In genomic region chrIV:7084632-7085160, ce11 we compare ENCODE assay signal across 3 worm cellular contexts.
TF ChIP-seq lines count a peak whose summit lies in the region.

Gene rps-4 (minus strand): TSS chrIV:7084682.

TF ChIP-seq in whole organism, L1 larva, 84 proteins besides CTCF, POLR2A, EP300 and RAD21 (continued from another document and continues in another):
- TF ChIP-seq F16B12.6 (tag; optimal IDR thresholded peaks at IDR 0.05; lab: Kevin White, UChicago) (peak; percentile 65), pqm-1 (tag; optimal IDR thresholded peaks at IDR 0.05; lab: Kevin White, UChicago) (no peak), rnt-1 (tag; optimal IDR thresholded peaks at IDR 0.05; lab: Kevin White, UChicago) (peak; percentile 94), ceh-90 (tag; optimal IDR thresholded peaks at IDR 0.05; lab: Kevin White, UChicago) (peak; percentile 58), fos-1 (tag; optimal IDR thresholded peaks at IDR 0.05; lab: Kevin White, UChicago) (peak; percentile 61), snu-23 (GFP tag; optimal IDR thresholded peaks at IDR 0.05; lab: Kevin White, UChicago) (peak; percentile 95), aly-2 (tag; optimal IDR thresholded peaks at IDR 0.05; lab: Kevin White, UChicago) (peak; percentile 23), nhr-71 (tag; optimal IDR thresholded peaks at IDR 0.05; lab: Kevin White, UChicago) (peak; percentile 95), nhr-20 (tag; optimal IDR thresholded peaks at IDR 0.05; lab: Kevin White, UChicago) (peak; percentile 93), sox-4 (tag; optimal IDR thresholded peaks at IDR 0.05; lab: Kevin White, UChicago) (peak; percentile 70), zip-4 (GFP tag; optimal IDR thresholded peaks at IDR 0.05; lab: Kevin White, UChicago) (peak; percentile 45), ama-1 (optimal IDR thresholded peaks at IDR 0.05; lab: Kevin White, UChicago) (peak; percentile 19), nhr-237 (tag; optimal IDR thresholded peaks at IDR 0.05; lab: Kevin White, UChicago) (peak; percentile 71), nhr-85 (tag; lab: Kevin White, UChicago) (peak; percentile 90), nhr-28 (tag; optimal IDR thresholded peaks at IDR 0.05; lab: Kevin White, UChicago) (no peak), ceh-63 (GFP tag; optimal IDR thresholded peaks at IDR 0.05; lab: Kevin White, UChicago) (no peak), pag-3 (tag; optimal IDR thresholded peaks at IDR 0.05; lab: Kevin White, UChicago; ENCODE audit: borderline replicate concordance, insufficient read depth) (no peak), nhr-11 (tag; optimal IDR thresholded peaks at IDR 0.05; lab: Kevin White, UChicago) (peak; percentile 65), mab-9 (GFP tag; IDR thresholded peaks at IDR 0.05; lab: Robert Waterston, UW) (no peak), C16A3.4 (tag; optimal IDR thresholded peaks at IDR 0.05; lab: Kevin White, UChicago) (peak; percentile 95), lin-39 (tag; optimal IDR thresholded peaks at IDR 0.05; lab: Kevin White, UChicago) (peak; percentile 59), skn-1 (tag; optimal IDR thresholded peaks at IDR 0.05; lab: Kevin White, UChicago) (peak; percentile 92), lsy-2 (tag; optimal IDR thresholded peaks at IDR 0.05; lab: Kevin White, UChicago) (peak; percentile 91 to 95), ces-1 (GFP tag; optimal IDR thresholded peaks at IDR 0.05; lab: Kevin White, UChicago) (no peak), unc-130 (tag; optimal IDR thresholded peaks at IDR 0.05; lab: Kevin White, UChicago) (peak; percentile 81), swsn-7 (tag; optimal IDR thresholded peaks at IDR 0.05; lab: Kevin White, UChicago) (peak; percentile 91), irx-1 (tag; optimal IDR thresholded peaks at IDR 0.05; lab: Kevin White, UChicago) (peak; percentile 78), lin-13 (GFP tag; optimal IDR thresholded peaks at IDR 0.05; lab: Kevin White, UChicago) (peak; percentile 86), vab-15 (tag; optimal IDR thresholded peaks at IDR 0.05; lab: Kevin White, UChicago) (no peak), ceh-88 (GFP tag; IDR thresholded peaks at IDR 0.05; lab: Robert Waterston, UW) (peak; percentile 77), nhr-76 (tag; optimal IDR thresholded peaks at IDR 0.05; lab: Kevin White, UChicago) (no peak), zag-1 (tag; optimal IDR thresholded peaks at IDR 0.05; lab: Kevin White, UChicago) (no peak), efl-3 (GFP tag; optimal IDR thresholded peaks at IDR 0.05; lab: Kevin White, UChicago) (no peak), lin-14 (GFP tag; optimal IDR thresholded peaks at IDR 0.05; lab: Kevin White, UChicago) (peak; percentile 96), isw-1 (GFP tag; IDR thresholded peaks at IDR 0.05; lab: Robert Waterston, UW) (peak; percentile 90), C04F5.9 (tag; optimal IDR thresholded peaks at IDR 0.05; lab: Kevin White, UChicago) (peak; percentile 62), fkh-10 (GFP tag; optimal IDR thresholded peaks at IDR 0.05; lab: Kevin White, UChicago) (peak; percentile 66), lir-3 (tag; optimal IDR thresholded peaks at IDR 0.05; lab: Kevin White, UChicago; ENCODE audit: poor library complexity) (peak; percentile 74), ceh-82 (tag; optimal IDR thresholded peaks at IDR 0.05; lab: Kevin White, UChicago) (peak; percentile 74 to 95 (median 74)), grh-1 (GFP tag; IDR thresholded peaks at IDR 0.05; lab: Robert Waterston, UW) (peak; percentile 80), C34B4.2 (tag; optimal IDR thresholded peaks at IDR 0.05; lab: Kevin White, UChicago) (no peak), hlh-17 (GFP tag; optimal IDR thresholded peaks at IDR 0.05; lab: Kevin White, UChicago; ENCODE audit: borderline replicate concordance) (no peak), unc-30 (tag; optimal IDR thresholded peaks at IDR 0.05; lab: Kevin White, UChicago) (no peak), fkh-4 (tag; optimal IDR thresholded peaks at IDR 0.05; lab: Kevin White, UChicago; ENCODE audit: borderline replicate concordance) (peak; percentile 26)

TF ChIP-seq in whole organism, L3 larva, 47 proteins besides CTCF, POLR2A, EP300 and RAD21 (continued from another document):
- TF ChIP-seq lin-15B (tag; optimal IDR thresholded peaks at IDR 0.05; lab: Kevin White, UChicago), result peak; percentile 100
- no peak for TF ChIP-seq nhr-12 (tag; optimal IDR thresholded peaks at IDR 0.05; lab: Kevin White, UChicago)
- no peak for TF ChIP-seq ceh-16 (tag; optimal IDR thresholded peaks at IDR 0.05; lab: Kevin White, UChicago)
- TF ChIP-seq egl-5 (tag; optimal IDR thresholded peaks at IDR 0.05; lab: Kevin White, UChicago), result peak; percentile 47
- TF ChIP-seq lsy-12 (tag; optimal IDR thresholded peaks at IDR 0.05; lab: Kevin White, UChicago), result peak; percentile 77
- no peak for TF ChIP-seq ztf-4 (tag; optimal IDR thresholded peaks at IDR 0.05; lab: Kevin White, UChicago)
- TF ChIP-seq hmg-11 (tag; optimal IDR thresholded peaks at IDR 0.05; lab: Kevin White, UChicago), result peak; percentile 85
- TF ChIP-seq elt-3 (tag; optimal IDR thresholded peaks at IDR 0.05; lab: Kevin White, UChicago), result no peak
- TF ChIP-seq ztf-11 (tag; optimal IDR thresholded peaks at IDR 0.05; lab: Kevin White, UChicago), result no peak
- TF ChIP-seq zag-1 (tag; optimal IDR thresholded peaks at IDR 0.05; lab: Kevin White, UChicago), result no peak
- no peak for TF ChIP-seq ceh-9 (tag; optimal IDR thresholded peaks at IDR 0.05; lab: Kevin White, UChicago)
- peak; percentile 46 for TF ChIP-seq tbx-2 (tag; optimal IDR thresholded peaks at IDR 0.05; lab: Kevin White, UChicago)
- TF ChIP-seq ceh-82 (tag; optimal IDR thresholded peaks at IDR 0.05; lab: Kevin White, UChicago), result peak; percentile 22
- TF ChIP-seq elt-2 (tag; optimal IDR thresholded peaks at IDR 0.05; lab: Kevin White, UChicago), result peak; percentile 81
- TF ChIP-seq aly-2 (tag; optimal IDR thresholded peaks at IDR 0.05; lab: Kevin White, UChicago), result no peak
- TF ChIP-seq jun-1 (tag; optimal IDR thresholded peaks at IDR 0.05; lab: Kevin White, UChicago), result peak; percentile 78
- TF ChIP-seq unc-62 (GFP tag; optimal IDR thresholded peaks at IDR 0.05; lab: Kevin White, UChicago), result peak; percentile 14
- TF ChIP-seq elt-1 (tag; optimal IDR thresholded peaks at IDR 0.05; lab: Kevin White, UChicago), result peak; percentile 24
- TF ChIP-seq ZK546.5 (tag; optimal IDR thresholded peaks at IDR 0.05; lab: Kevin White, UChicago), result no peak
- TF ChIP-seq mml-1 (tag; optimal IDR thresholded peaks at IDR 0.05; lab: Kevin White, UChicago), result no peak
- peak; percentile 91 for TF ChIP-seq nhr-25 (tag; optimal IDR thresholded peaks at IDR 0.05; lab: Kevin White, UChicago)
- TF ChIP-seq nhr-28 (tag; optimal IDR thresholded peaks at IDR 0.05; lab: Kevin White, UChicago), result no peak
- peak; percentile 75 for TF ChIP-seq fkh-10 (GFP tag; optimal IDR thresholded peaks at IDR 0.05; lab: Kevin White, UChicago)
- no peak for TF ChIP-seq eor-1 (tag; optimal IDR thresholded peaks at IDR 0.05; lab: Kevin White, UChicago)
- TF ChIP-seq pha-4 (tag; optimal IDR thresholded peaks at IDR 0.05; lab: Kevin White, UChicago), result peak; percentile 96
- peak; percentile 88 for TF ChIP-seq nhr-23 (tag; optimal IDR thresholded peaks at IDR 0.05; lab: Kevin White, UChicago)
- TF ChIP-seq mdl-1 (tag; optimal IDR thresholded peaks at IDR 0.05; lab: Kevin White, UChicago), result no peak
- peak; percentile 67 for TF ChIP-seq ceh-28 (tag; optimal IDR thresholded peaks at IDR 0.05; lab: Kevin White, UChicago)

TF ChIP-seq in whole organism, young adult, 124 proteins besides CTCF, POLR2A, EP300 and RAD21 (continued from another document and continues in another):
- no peak for TF ChIP-seq hmg-20 (GFP tag; IDR thresholded peaks at IDR 0.05; lab: Robert Waterston, UW)
- no peak for TF ChIP-seq repo-1 (tag; optimal IDR thresholded peaks at IDR 0.05; lab: Kevin White, UChicago)
- peak; percentile 73 for TF ChIP-seq tlf-1 (GFP tag; optimal IDR thresholded peaks at IDR 0.05; lab: Kevin White, UChicago)
- no peak for TF ChIP-seq ztf-25 (GFP tag; IDR thresholded peaks at IDR 0.05; lab: Robert Waterston, UW)
- TF ChIP-seq madf-10 (tag; optimal IDR thresholded peaks at IDR 0.05; lab: Kevin White, UChicago), result peak; percentile 58
- no peak for TF ChIP-seq mes-4 (tag; optimal IDR thresholded peaks at IDR 0.05; lab: Kevin White, UChicago)
- TF ChIP-seq lsy-27 (tag; optimal IDR thresholded peaks at IDR 0.05; lab: Kevin White, UChicago; ENCODE audit: borderline replicate concordance, insufficient read depth), result no peak
- TF ChIP-seq ztf-3 (GFP tag; optimal IDR thresholded peaks at IDR 0.05; lab: Kevin White, UChicago), result no peak
- TF ChIP-seq chd-7 (tag; optimal IDR thresholded peaks at IDR 0.05; lab: Kevin White, UChicago), result no peak
- no peak for TF ChIP-seq nfya-1 (tag; optimal IDR thresholded peaks at IDR 0.05; lab: Kevin White, UChicago; ENCODE audit: borderline replicate concordance, insufficient read depth)
- no peak for TF ChIP-seq mel-28 (tag; optimal IDR thresholded peaks at IDR 0.05; lab: Kevin White, UChicago; ENCODE audit: borderline replicate concordance)
- peak; percentile 68 for TF ChIP-seq attf-3 (GFP tag; conservative IDR thresholded peaks at IDR 0.05; lab: Robert Waterston, UW)
- no peak for TF ChIP-seq ama-1 (optimal IDR thresholded peaks at IDR 0.05; lab: Kevin White, UChicago)
- TF ChIP-seq ama-1 (GFP tag; optimal IDR thresholded peaks at IDR 0.05; lab: Kevin White, UChicago), result no peak
- TF ChIP-seq F57C9.4 (tag; optimal IDR thresholded peaks at IDR 0.05; lab: Kevin White, UChicago), result no peak
- no peak for TF ChIP-seq egl-44 (GFP tag; IDR thresholded peaks at IDR 0.05; lab: Robert Waterston, UW)
- no peak for TF ChIP-seq sptf-2 (GFP tag; optimal IDR thresholded peaks at IDR 0.05; lab: Kevin White, UChicago)
- TF ChIP-seq B0035.1 (tag; optimal IDR thresholded peaks at IDR 0.05; lab: Kevin White, UChicago), result no peak
- peak; percentile 24; the same call in 1 of the 2 replicates for TF ChIP-seq ekl-4 (GFP tag; IDR thresholded peaks at IDR 0.05; lab: Robert Waterston, UW)
- peak; percentile 71 for TF ChIP-seq ceh-91 (GFP tag; IDR thresholded peaks at IDR 0.05; lab: Robert Waterston, UW)
- TF ChIP-seq madf-8 (GFP tag; conservative IDR thresholded peaks at IDR 0.05; lab: Robert Waterston, UW), result peak; percentile 54
- no peak for TF ChIP-seq ztf-6 (GFP tag; IDR thresholded peaks at IDR 0.05; lab: Robert Waterston, UW)
- TF ChIP-seq attf-5 (GFP tag; optimal IDR thresholded peaks at IDR 0.05; lab: Kevin White, UChicago), result peak; percentile 87
- TF ChIP-seq bed-1 (GFP tag; IDR thresholded peaks at IDR 0.05; lab: Robert Waterston, UW), result no peak
- TF ChIP-seq pha-4 (tag; optimal IDR thresholded peaks at IDR 0.05; lab: Kevin White, UChicago), result peak; percentile 50
- TF ChIP-seq nhr-90 (tag; optimal IDR thresholded peaks at IDR 0.05; lab: Kevin White, UChicago), result no peak
- TF ChIP-seq unc-62 (GFP tag; optimal IDR thresholded peaks at IDR 0.05; lab: Kevin White, UChicago), result no peak
- peak; percentile 52 for TF ChIP-seq rcor-1 (GFP tag; IDR thresholded peaks at IDR 0.05; lab: Robert Waterston, UW)
- TF ChIP-seq aptf-2 (GFP tag; conservative IDR thresholded peaks at IDR 0.05; lab: Robert Waterston, UW), result no peak
- no peak for TF ChIP-seq nfya-2 (GFP tag; IDR thresholded peaks at IDR 0.05; lab: Robert Waterston, UW)
- no peak for TF ChIP-seq ceh-100 (GFP tag; IDR thresholded peaks at IDR 0.05; lab: Robert Waterston, UW)
- TF ChIP-seq snpc-1.3 (tag; optimal IDR thresholded peaks at IDR 0.05; lab: Kevin White, UChicago; ENCODE audit: insufficient read depth), result peak; percentile 81
- no peak for TF ChIP-seq let-526 (GFP tag; IDR thresholded peaks at IDR 0.05; lab: Robert Waterston, UW)
- no peak for TF ChIP-seq sea-2 (GFP tag; IDR thresholded peaks at IDR 0.05; lab: Robert Waterston, UW)
- TF ChIP-seq mxl-1 (tag; optimal IDR thresholded peaks at IDR 0.05; lab: Kevin White, UChicago), result no peak
- no peak for TF ChIP-seq F10E7.11 (tag; optimal IDR thresholded peaks at IDR 0.05; lab: Kevin White, UChicago)
- peak; percentile 71 for TF ChIP-seq lin-40 (tag; optimal IDR thresholded peaks at IDR 0.05; lab: Kevin White, UChicago)
- TF ChIP-seq ztf-22 (GFP tag; optimal IDR thresholded peaks at IDR 0.05; lab: Kevin White, UChicago), result no peak
- peak; percentile 82 for TF ChIP-seq nfyb-1 (GFP tag; IDR thresholded peaks at IDR 0.05; lab: Robert Waterston, UW)
- TF ChIP-seq cebp-2 (GFP tag; IDR thresholded peaks at IDR 0.05; lab: Robert Waterston, UW), result no peak
- no peak for TF ChIP-seq hlh-12 (tag; optimal IDR thresholded peaks at IDR 0.05; lab: Kevin White, UChicago)
- TF ChIP-seq bed-2 (GFP tag; IDR thresholded peaks at IDR 0.05; lab: Robert Waterston, UW), result no peak
- no peak for TF ChIP-seq Y56A3A.18 (GFP tag; IDR thresholded peaks at IDR 0.05; lab: Robert Waterston, UW)
- TF ChIP-seq dpff-1 (tag; optimal IDR thresholded peaks at IDR 0.05; lab: Kevin White, UChicago), result no peak
- TF ChIP-seq Y67H2A.10 (GFP tag; conservative IDR thresholded peaks at IDR 0.05; lab: Robert Waterston, UW), result 0 out of 2 replicates have a peak, but pooled peaks have one; percentile 35
- TF ChIP-seq ccch-3 (GFP tag; optimal IDR thresholded peaks at IDR 0.05; lab: Kevin White, UChicago), result no peak
- TF ChIP-seq tbx-9 (tag; optimal IDR thresholded peaks at IDR 0.05; lab: Kevin White, UChicago; ENCODE audit: borderline replicate concordance), result no peak
- peak; percentile 52 for TF ChIP-seq efl-1 (GFP tag; optimal IDR thresholded peaks at IDR 0.05; lab: Kevin White, UChicago)
- no peak for TF ChIP-seq rec-8 (tag; optimal IDR thresholded peaks at IDR 0.05; lab: Kevin White, UChicago)
- TF ChIP-seq him-1 (tag; optimal IDR thresholded peaks at IDR 0.05; lab: Kevin White, UChicago), result peak; percentile 43
- TF ChIP-seq sdz-38 (tag; optimal IDR thresholded peaks at IDR 0.05; lab: Kevin White, UChicago), result no peak
- TF ChIP-seq K12H6.12 (tag; optimal IDR thresholded peaks at IDR 0.05; lab: Kevin White, UChicago), result peak; percentile 61
- TF ChIP-seq ceh-79 (tag; optimal IDR thresholded peaks at IDR 0.05; lab: Kevin White, UChicago), result no peak
- TF ChIP-seq tbp1 (GFP tag; optimal IDR thresholded peaks at IDR 0.05; lab: Kevin White, UChicago), result peak; percentile 66
- TF ChIP-seq ztf-18 (tag; optimal IDR thresholded peaks at IDR 0.05; lab: Kevin White, UChicago), result peak; percentile 84
- no peak for TF ChIP-seq nhr-120 (GFP tag; IDR thresholded peaks at IDR 0.05; lab: Robert Waterston, UW)
- peak; percentile 68 for TF ChIP-seq snpc-3.4 (tag; optimal IDR thresholded peaks at IDR 0.05; lab: Kevin White, UChicago)
- no peak for TF ChIP-seq egrh-3 (GFP tag; IDR thresholded peaks at IDR 0.05; lab: Robert Waterston, UW)
- TF ChIP-seq lin-54 (GFP tag; optimal IDR thresholded peaks at IDR 0.05; lab: Kevin White, UChicago), result peak; percentile 73
- peak; percentile 37; the same call in 1 of the 2 replicates for TF ChIP-seq madf-3 (GFP tag; IDR thresholded peaks at IDR 0.05; lab: Robert Waterston, UW)
- no peak for TF ChIP-seq B0019.2 (GFP tag; conservative IDR thresholded peaks at IDR 0.05; lab: Robert Waterston, UW)
- TF ChIP-seq F33H1.4 (GFP tag; IDR thresholded peaks at IDR 0.05; lab: Robert Waterston, UW), result peak; percentile 94
- TF ChIP-seq F55B11.4 (tag; optimal IDR thresholded peaks at IDR 0.05; lab: Kevin White, UChicago; ENCODE audit: borderline replicate concordance, insufficient read depth), result no peak
- no peak for TF ChIP-seq F22D6.2 (tag; optimal IDR thresholded peaks at IDR 0.05; lab: Kevin White, UChicago)
- 0 out of 2 replicates have a peak, but pooled peaks have one; percentile 45 for TF ChIP-seq lir-1 (GFP tag; conservative IDR thresholded peaks at IDR 0.05; lab: Robert Waterston, UW)
- TF ChIP-seq attf-6 (GFP tag; IDR thresholded peaks at IDR 0.05; lab: Robert Waterston, UW), result no peak
- TF ChIP-seq atf-7 (tag; optimal IDR thresholded peaks at IDR 0.05; lab: Kevin White, UChicago), result no peak
- peak; percentile 79 for TF ChIP-seq pbrm-1 (GFP tag; IDR thresholded peaks at IDR 0.05; lab: Robert Waterston, UW)
- TF ChIP-seq ztf-28 (GFP tag; IDR thresholded peaks at IDR 0.05; lab: Robert Waterston, UW), result no peak
- TF ChIP-seq F23B12.7 (tag; optimal IDR thresholded peaks at IDR 0.05; lab: Kevin White, UChicago; ENCODE audit: insufficient read depth), result peak; percentile 90
- TF ChIP-seq zfh-2 (GFP tag; conservative IDR thresholded peaks at IDR 0.05; lab: Robert Waterston, UW), result no peak
- TF ChIP-seq lsl-1 (GFP tag; optimal IDR thresholded peaks at IDR 0.05; lab: Kevin White, UChicago), result peak; percentile 68
